Fruit fly (Drosophila melanogaster) whole organism, prepupa: ENCODE results near the gene CG5276.

Source experiments
- CG10631 ChIP-seq: fragments of 200-800 bp; sonication (Bioruptor generic); optimal IDR thresholded peaks from 2 replicates; lab custom pipeline; 2016; ENCODE audit warnings: missing biosample characterization, missing genetic modification characterization
- CG10669 ChIP-seq: fragments of 200-800 bp; sonication (Bioruptor generic); optimal IDR thresholded peaks from 3 replicates; lab custom pipeline; 2018; ENCODE audit warnings: missing biosample characterization, mild to moderate bottlenecking, missing genetic modification characterization, moderate library complexity
- CG11294 ChIP-seq: fragments of 200-800 bp; sonication (Bioruptor generic); IDR thresholded peaks from 2 replicates; pipeline ENCODE4 v1.3.6; 2022; ENCODE audit warnings: missing biosample characterization, missing genetic modification characterization
- CG1621 ChIP-seq: fragments of 200-800 bp; sonication (Bioruptor generic); optimal IDR thresholded peaks from 3 replicates; lab custom pipeline; 2018; ENCODE audit warnings: missing biosample characterization, mild to moderate bottlenecking, missing genetic modification characterization
- CG16779 ChIP-seq: fragments of 200-800 bp; sonication (Bioruptor generic); optimal IDR thresholded peaks from 3 replicates; lab custom pipeline; 2017; ENCODE audit warnings: missing biosample characterization, mild to moderate bottlenecking, missing genetic modification characterization
- CG31627 ChIP-seq: fragments of 200-800 bp; sonication (Bioruptor generic); optimal IDR thresholded peaks from 3 replicates; lab custom pipeline; 2016; ENCODE audit warnings: missing biosample characterization, missing genetic modification characterization
- CG32006 ChIP-seq: fragments of 200-800 bp; sonication (Bioruptor generic); optimal IDR thresholded peaks from 3 replicates; lab custom pipeline; 2017; ENCODE audit warnings: missing biosample characterization, mild to moderate bottlenecking, missing genetic modification characterization
- CG34406 ChIP-seq: fragments of 200-800 bp; sonication (Bioruptor generic); optimal IDR thresholded peaks from 3 replicates; lab custom pipeline; 2016; ENCODE audit warnings: missing biosample characterization, missing genetic modification characterization
- CG3919 ChIP-seq: fragments of 200-800 bp; sonication (Bioruptor generic); optimal IDR thresholded peaks from 3 replicates; lab custom pipeline; 2016; ENCODE audit warnings: missing biosample characterization, missing genetic modification characterization
- CG4318 ChIP-seq: fragments of 200-800 bp; sonication (Bioruptor generic); optimal IDR thresholded peaks from 3 replicates; lab custom pipeline; 2017; ENCODE audit warnings: missing biosample characterization, mild to moderate bottlenecking, missing genetic modification characterization
- CG6163 ChIP-seq: fragments of 200-800 bp; sonication (Bioruptor generic); IDR thresholded peaks from 3 replicates; pipeline ENCODE4 v1.3.6; 2022; ENCODE audit warnings: missing biosample characterization, missing genetic modification characterization
- CG6792 ChIP-seq: fragments of 200-800 bp; sonication (Bioruptor generic); optimal IDR thresholded peaks from 3 replicates; lab custom pipeline; 2016; ENCODE audit warnings: missing biosample characterization, missing genetic modification characterization
- CG6808 ChIP-seq: fragments of 200-800 bp; sonication (Bioruptor generic); optimal IDR thresholded peaks from 3 replicates; lab custom pipeline; 2017; ENCODE audit warnings: missing biosample characterization, missing genetic modification characterization, mild to moderate bottlenecking, moderate library complexity, missing genetic modification reagents
- CG6854 ChIP-seq: fragments of 200-800 bp; sonication (Bioruptor generic); optimal IDR thresholded peaks from 2 replicates; lab custom pipeline; 2017; ENCODE audit warnings: missing biosample characterization, mild to moderate bottlenecking, missing genetic modification characterization
- CG7368 ChIP-seq: fragments of 200-800 bp; sonication (Bioruptor generic); optimal IDR thresholded peaks from 3 replicates; lab custom pipeline; 2016; ENCODE audit warnings: missing biosample characterization, missing genetic modification characterization
- Eip75B ChIP-seq: fragments of 200-800 bp; sonication (Bioruptor generic); optimal IDR thresholded peaks from 3 replicates; lab custom pipeline; 2016; ENCODE audit warnings: missing biosample characterization, missing genetic modification characterization
- Eip78C ChIP-seq: fragments of 200-800 bp; sonication (Bioruptor generic); peaks from one replicate; lab custom pipeline; 2016; ENCODE audit warnings: missing biosample characterization, missing genetic modification characterization
- Eip93F ChIP-seq: fragments of 200-800 bp; sonication (Bioruptor generic); optimal IDR thresholded peaks from 2 replicates; lab custom pipeline; 2016; ENCODE audit warnings: missing biosample characterization, mild to moderate bottlenecking, missing genetic modification characterization
- Ets21C ChIP-seq: fragments of 200-800 bp; sonication (Bioruptor generic); optimal IDR thresholded peaks from 3 replicates; lab custom pipeline; 2016; ENCODE audit warnings: missing biosample characterization, missing genetic modification characterization
- Ets96B ChIP-seq: fragments of 200-800 bp; optimal IDR thresholded peaks from 2 replicates; lab custom pipeline; 2019; ENCODE audit warnings: missing biosample characterization, mild to moderate bottlenecking, missing genetic modification characterization, moderate library complexity
- Gug ChIP-seq: fragments of 200-800 bp; sonication (Bioruptor generic); IDR thresholded peaks from 2 replicates; pipeline ENCODE4 v1.3.6; 2022; ENCODE audit warnings: missing biosample characterization, missing genetic modification characterization
- Hr39 ChIP-seq: fragments of 200-800 bp; sonication (Bioruptor generic); optimal IDR thresholded peaks from 2 replicates; lab custom pipeline; 2016; ENCODE audit warnings: missing biosample characterization, missing genetic modification characterization
- Hr4 ChIP-seq: fragments of 200-800 bp; sonication (Bioruptor generic); optimal IDR thresholded peaks from 3 replicates; lab custom pipeline; 2016; ENCODE audit warnings: missing biosample characterization, missing genetic modification characterization
- OdsH ChIP-seq: fragments of 200-800 bp; sonication (Bioruptor generic); optimal IDR thresholded peaks from 3 replicates; lab custom pipeline; 2016; ENCODE audit warnings: missing biosample characterization, missing genetic modification characterization
- Smox ChIP-seq: fragments of 200-800 bp; sonication (Bioruptor generic); optimal IDR thresholded peaks from 3 replicates; lab custom pipeline; 2016; ENCODE audit warnings: missing biosample characterization, missing genetic modification characterization
- Sox14 ChIP-seq: fragments of 200-800 bp; sonication (Bioruptor generic); optimal IDR thresholded peaks from 3 replicates; lab custom pipeline; 2016; ENCODE audit warnings: missing biosample characterization, missing genetic modification characterization
- achi ChIP-seq: fragments of 200-800 bp; sonication (Bioruptor generic); optimal IDR thresholded peaks from 3 replicates; lab custom pipeline; 2016; ENCODE audit warnings: missing biosample characterization, missing genetic modification characterization
- cyc ChIP-seq: fragments of 200-800 bp; sonication (Bioruptor generic); optimal IDR thresholded peaks from 3 replicates; lab custom pipeline; 2016; ENCODE audit warnings: missing biosample characterization, missing genetic modification characterization
- dac ChIP-seq: fragments of 200-800 bp; sonication (Bioruptor generic); optimal IDR thresholded peaks from 2 replicates; lab custom pipeline; 2017; ENCODE audit warnings: missing biosample characterization, mild to moderate bottlenecking, missing genetic modification characterization
- dsx ChIP-seq: fragments of 200-800 bp; optimal IDR thresholded peaks from 3 replicates; lab custom pipeline; 2019; ENCODE audit warnings: missing biosample characterization, mild to moderate bottlenecking, missing genetic modification characterization, moderate library complexity; ENCODE audit not compliant: poor library complexity, severe bottlenecking
- eg ChIP-seq: fragments of 200-800 bp; sonication (Bioruptor generic); IDR thresholded peaks from 3 replicates; pipeline ENCODE4 v1.3.6; 2022; ENCODE audit warnings: missing biosample characterization, missing genetic modification characterization
- fkh ChIP-seq: fragments of 200-800 bp; sonication (Bioruptor generic); optimal IDR thresholded peaks from 3 replicates; lab custom pipeline; 2017; ENCODE audit warnings: missing biosample characterization, mild to moderate bottlenecking, missing genetic modification characterization, moderate library complexity
- lz ChIP-seq: fragments of 200-800 bp; sonication (Bioruptor generic); optimal IDR thresholded peaks from 3 replicates; lab custom pipeline; 2016; ENCODE audit warnings: missing biosample characterization, missing genetic modification characterization
- pdm3 ChIP-seq: fragments of 200-800 bp; sonication (Bioruptor generic); optimal IDR thresholded peaks from 3 replicates; lab custom pipeline; 2016; ENCODE audit warnings: missing biosample characterization, missing genetic modification characterization
- salr ChIP-seq, 2 experiments: fragments of 200-800 bp; sonication (Bioruptor generic); optimal IDR thresholded peaks; 3 replicates each; lab custom pipeline; 2016 to 2018; ENCODE audit warnings: missing biosample characterization in 2 of 2, missing genetic modification characterization in 2 of 2, mild to moderate bottlenecking in 1 of 2
- spab ChIP-seq: fragments of 200-800 bp; sonication (Bioruptor generic); optimal IDR thresholded peaks from 2 replicates; lab custom pipeline; 2017; ENCODE audit warnings: missing biosample characterization, mild to moderate bottlenecking, missing genetic modification characterization, missing genetic modification reagents
- svp ChIP-seq: fragments of 200-800 bp; sonication (Bioruptor generic); peaks from one replicate; lab custom pipeline; 2016; ENCODE audit warnings: missing biosample characterization, missing genetic modification characterization
- topi ChIP-seq: fragments of 200-800 bp; sonication (Bioruptor generic); optimal IDR thresholded peaks from 3 replicates; lab custom pipeline; 2016; ENCODE audit warnings: missing biosample characterization, missing genetic modification characterization
- vri ChIP-seq: fragments of 200-800 bp; sonication (Bioruptor generic); optimal IDR thresholded peaks from 3 replicates; lab custom pipeline; 2016; ENCODE audit warnings: missing biosample characterization, mild to moderate bottlenecking, missing genetic modification characterization

The CG5276 gene

DNA sequence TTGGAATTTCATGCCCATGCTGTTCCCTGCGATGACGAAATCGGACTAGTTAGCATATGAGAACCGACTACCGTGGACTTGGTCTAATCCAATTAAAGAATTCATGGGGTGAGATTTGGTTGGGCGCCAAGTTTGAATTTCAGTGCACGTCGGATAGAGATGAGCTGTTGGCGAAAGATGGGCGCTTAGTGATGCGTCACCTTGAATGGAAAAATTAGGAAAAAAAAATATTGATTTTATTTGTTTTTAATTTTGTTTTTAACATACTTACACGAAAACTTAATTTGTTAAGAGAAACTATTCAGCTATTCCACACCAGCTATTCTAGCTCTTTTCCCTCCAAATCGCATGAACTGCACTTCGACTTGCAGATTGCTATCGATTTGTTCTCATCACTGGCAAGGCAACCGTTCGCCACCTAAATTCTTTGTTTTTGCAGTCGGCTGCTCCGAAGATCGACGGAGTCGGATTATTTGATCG is 9.9 kb upstream of the CG5276 start, which contains the start of the genes ninaG and Sptz (continued):
- TF ChIP-seq dsx (GFP tag; lab: Kevin White, UChicago) (no peak), lz (GFP tag; lab: Kevin White, UChicago) (peak; percentile 97), topi (GFP tag; lab: Kevin White, UChicago) (peak; percentile 93), CG10669 (GFP tag; lab: Kevin White, UChicago) (no peak), CG10631 (GFP tag; lab: Kevin White, UChicago) (peak; percentile 94), CG6808 (GFP tag; lab: Kevin White, UChicago) (no peak), Smox (GFP tag; lab: Kevin White, UChicago) (peak; percentile 93), CG6854 (GFP tag; lab: Kevin White, UChicago) (peak; percentile 69), eg (peak; percentile 92), Hr4 (GFP tag; lab: Kevin White, UChicago) (no peak), Eip78C (GFP tag; lab: Kevin White, UChicago) (peak; percentile 98), vri (GFP tag; lab: Kevin White, UChicago) (no peak), OdsH (GFP tag; lab: Kevin White, UChicago) (peak; percentile 94), Eip75B (GFP tag; lab: Kevin White, UChicago) (peak; percentile 91), CG3919 (GFP tag; lab: Kevin White, UChicago) (peak; percentile 93), Sox14 (GFP tag; lab: Kevin White, UChicago) (peak; percentile 98), CG34406 (GFP tag; lab: Kevin White, UChicago) (peak; percentile 86), CG32006 (GFP tag; lab: Kevin White, UChicago) (peak; percentile 93), CG4318 (GFP tag; lab: Kevin White, UChicago) (no peak), dac (GFP tag; lab: Kevin White, UChicago) (peak; percentile 89), CG16779 (tag; lab: Kevin White, UChicago) (peak; percentile 65), Ets96B (tag; lab: Kevin White, UChicago) (peak; percentile 88), pdm3 (GFP tag; lab: Kevin White, UChicago) (peak; percentile 94), Gug (peak; percentile 94)

DNA sequence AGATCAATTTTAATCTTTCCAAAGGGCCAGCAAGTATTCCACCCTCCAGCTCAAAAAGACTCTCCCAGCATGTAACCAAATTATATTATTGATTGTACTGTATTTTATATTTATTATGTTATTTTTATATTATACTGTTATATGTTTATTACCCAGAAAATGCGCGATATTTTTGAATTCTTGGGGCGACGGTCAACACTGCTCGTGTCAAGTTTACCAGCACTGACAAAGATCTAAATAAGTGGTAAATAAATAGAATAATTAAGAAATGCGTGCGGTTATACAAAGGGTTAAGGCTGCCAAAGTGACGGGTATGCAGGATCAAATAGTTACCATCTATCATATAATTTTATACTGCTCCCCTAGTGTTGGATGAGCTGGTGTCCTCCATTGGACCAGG is 1.7 kb upstream of the CG5276 start, which contains the start of gene Dtd:
TSS of gene Dtd (plus strand) at position 248 of the 400 bp plus-strand sequence.
- TF ChIP-seq CG6792 (no peak), CG1621 (tag; lab: Kevin White, UChicago) (no peak), Hr4 (GFP tag; lab: Kevin White, UChicago) (no peak), Hr39 (no peak), Eip78C (GFP tag; lab: Kevin White, UChicago) (no peak), fkh (GFP tag; lab: Kevin White, UChicago) (no peak), cyc (GFP tag; lab: Kevin White, UChicago) (no peak), achi (GFP tag; lab: Kevin White, UChicago) (no peak), Gug (no peak), CG11294 (GFP tag; lab: Robert Waterston, UW) (no peak), topi (GFP tag; lab: Kevin White, UChicago) (no peak), CG34406 (GFP tag; lab: Kevin White, UChicago) (no peak), Ets21C (no peak), Sox14 (GFP tag; lab: Kevin White, UChicago) (no peak), CG7368 (GFP tag; lab: Kevin White, UChicago) (no peak), spab (no peak), salr (GFP tag; optimal IDR thresholded peaks at IDR 0.05; lab: Kevin White, UChicago) (no peak)

DNA sequence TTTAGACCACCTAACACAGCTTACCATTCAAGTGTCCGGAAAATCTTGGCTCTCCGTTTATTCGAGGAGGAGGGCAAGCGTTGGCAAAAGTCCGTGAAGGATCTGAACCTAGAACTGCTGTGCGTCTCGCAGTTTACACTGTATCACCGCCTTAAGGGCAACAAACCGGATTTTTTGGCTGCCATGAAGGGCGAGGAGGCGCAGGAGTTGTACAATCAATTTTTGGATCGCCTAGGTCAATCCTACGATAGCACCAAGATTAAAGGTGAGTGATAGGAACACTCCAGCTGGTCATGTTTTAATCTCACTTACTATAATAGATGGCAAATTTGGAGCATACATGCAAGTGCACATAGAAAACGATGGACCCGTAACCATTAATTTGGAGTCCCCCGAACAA is 1.2 kb upstream of the CG5276 start:
- TF ChIP-seq CG6163 (GFP tag; lab: Robert Waterston, UW) (no peak), Eip93F (no peak), fkh (GFP tag; lab: Kevin White, UChicago) (no peak), CG31627 (GFP tag; lab: Kevin White, UChicago) (no peak), Ets21C (no peak), svp (GFP tag; lab: Kevin White, UChicago) (peak; percentile 88), CG3919 (GFP tag; lab: Kevin White, UChicago) (no peak)
- TF ChIP-seq, all 60 proteins: peak for 1
